Worm (Caenorhabditis elegans) whole organism, L4 larva: ENCODE results near the gene srw-77.
"Not testable (repeated sequence)": the region's sequence is repeated elsewhere in the genome, so short reads cannot be mapped to it uniquely, and the experiment has no call there.

ENCODE experiments used
- F44E2.7 ChIP-seq: fragments of 200-800 bp; sonication (Bioruptor generic); IDR thresholded peaks from 2 replicates; pipeline ENCODE4 v2.1.2; 2022; ENCODE audit warnings: missing genetic modification characterization, missing compliant biosample characterization
- R02D3.7 ChIP-seq: fragments of 150-350 bp; sonication (generic microtip); optimal IDR thresholded peaks from 3 replicates; lab custom pipeline; 2014; ENCODE audit warnings: missing biosample characterization, missing genetic modification characterization
- Y105C5A.15 ChIP-seq: fragments of 200-800 bp; sonication (Bioruptor generic); IDR thresholded peaks from 2 replicates; pipeline ENCODE4 v1.3.6; 2022; ENCODE audit warnings: missing genetic modification characterization, missing compliant biosample characterization
- ZK337.2 ChIP-seq: fragments of 200-800 bp; sonication (Bioruptor generic); IDR thresholded peaks from 2 replicates; pipeline ENCODE4 v1.3.6; 2022; ENCODE audit warnings: missing genetic modification reagents, missing genetic modification characterization, missing compliant biosample characterization
- aha-1 ChIP-seq: fragments of 150-350 bp; peaks from one replicate; lab custom pipeline; 2014; ENCODE audit warnings: missing biosample characterization, missing genetic modification characterization
- aly-2 ChIP-seq: sonication (generic microtip); optimal IDR thresholded peaks from 2 replicates; lab custom pipeline; 2018; ENCODE audit warnings: missing biosample characterization, missing genetic modification characterization
- ama-1 ChIP-seq: fragments of 150-350 bp; optimal IDR thresholded peaks from 2 replicates; lab custom pipeline; 2014; ENCODE audit warnings: inconsistent platforms, mixed read lengths
- arid-1 ChIP-seq: fragments of 200-800 bp; sonication (Bioruptor generic); conservative IDR thresholded peaks from 2 replicates; pipeline ENCODE4 v1.3.6; 2022; ENCODE audit warnings: missing genetic modification reagents, missing genetic modification characterization, missing compliant biosample characterization
- ceh-62 ChIP-seq: sonication (generic microtip); optimal IDR thresholded peaks from 2 replicates; lab custom pipeline; 2017; ENCODE audit warnings: missing biosample characterization, missing genetic modification characterization
- cey-2 ChIP-seq: sonication (generic microtip); optimal IDR thresholded peaks from 3 replicates; lab custom pipeline; 2017; ENCODE audit warnings: missing genetic modification characterization, mild to moderate bottlenecking, missing compliant biosample characterization, antibody characterized with exemption, borderline replicate concordance; ENCODE audit not compliant: insufficient read depth
- daf-12 ChIP-seq: fragments of 150-350 bp; optimal IDR thresholded peaks from 2 replicates; lab custom pipeline; 2014; ENCODE audit warnings: missing biosample characterization, missing genetic modification reagents, missing genetic modification characterization
- daf-16 ChIP-seq, 3 experiments: sonication (generic microtip); optimal IDR thresholded peaks; 2 replicates each; lab custom pipeline; 2016 to 2017; ENCODE audit warnings: missing genetic modification characterization in 3 of 3, missing genetic modification reagents in 3 of 3, mild to moderate bottlenecking in 2 of 3, missing compliant biosample characterization in 2 of 3, missing biosample characterization in 1 of 3, moderate library complexity in 1 of 3
- daf-8 ChIP-seq: fragments of 200-800 bp; sonication (Bioruptor generic); IDR thresholded peaks from 2 replicates; pipeline ENCODE4 v1.3.6; 2022; ENCODE audit warnings: missing genetic modification characterization, missing compliant biosample characterization
- dpl-1 ChIP-seq: fragments of 150-350 bp; optimal IDR thresholded peaks from 2 replicates; lab custom pipeline; 2014; ENCODE audit warnings: missing biosample characterization, missing genetic modification reagents, missing genetic modification characterization
- duxl-1 ChIP-seq: sonication (generic microtip); optimal IDR thresholded peaks from 2 replicates; lab custom pipeline; 2016; ENCODE audit warnings: mild to moderate bottlenecking, missing genetic modification characterization, moderate library complexity, missing compliant biosample characterization; ENCODE audit not compliant: poor library complexity
- dve-1 ChIP-seq: sonication (generic microtip); optimal IDR thresholded peaks from 2 replicates; lab custom pipeline; 2017; ENCODE audit warnings: antibody characterized with exemption, mild to moderate bottlenecking, missing genetic modification characterization, missing compliant biosample characterization; ENCODE audit not compliant: insufficient read depth
- egl-27 ChIP-seq: sonication (generic microtip); optimal IDR thresholded peaks from 3 replicates; lab custom pipeline; 2017; ENCODE audit warnings: missing biosample characterization, missing genetic modification reagents, missing genetic modification characterization
- egl-43 ChIP-seq: fragments of 200-800 bp; sonication (Bioruptor generic); IDR thresholded peaks from 2 replicates; pipeline ENCODE4 v1.3.6; 2022; ENCODE audit warnings: missing genetic modification reagents, missing genetic modification characterization, missing compliant biosample characterization
- fkh-10 ChIP-seq: fragments of 150-350 bp; optimal IDR thresholded peaks from 2 replicates; lab custom pipeline; 2014; ENCODE audit warnings: missing biosample characterization, missing genetic modification reagents, missing genetic modification characterization
- hif-1 ChIP-seq, 2 experiments: sonication (generic microtip); optimal IDR thresholded peaks; 2 replicates each; lab custom pipeline; 2016 to 2017; ENCODE audit warnings: missing compliant biosample characterization in 2 of 2, missing genetic modification characterization in 2 of 2, missing genetic modification reagents in 2 of 2, missing genotype in 2 of 2, mild to moderate bottlenecking in 1 of 2
- hmg-1.1 ChIP-seq: fragments of 200-800 bp; sonication (Bioruptor generic); IDR thresholded peaks from 2 replicates; pipeline ENCODE4 v1.3.6; 2022; ENCODE audit warnings: missing genetic modification reagents, missing genetic modification characterization, missing compliant biosample characterization
- lim-7 ChIP-seq: fragments of 200-800 bp; sonication (Bioruptor generic); IDR thresholded peaks from 2 replicates; pipeline ENCODE4 v1.3.6; 2022; ENCODE audit warnings: missing genetic modification characterization, missing compliant biosample characterization
- lin-13 ChIP-seq: fragments of 150-350 bp; optimal IDR thresholded peaks from 2 replicates; lab custom pipeline; 2014; ENCODE audit warnings: missing biosample characterization, missing genetic modification reagents, missing genetic modification characterization
- lin-38 ChIP-seq: fragments of 200-800 bp; sonication (Bioruptor generic); IDR thresholded peaks from 2 replicates; pipeline ENCODE4 v1.3.6; 2022; ENCODE audit warnings: missing genetic modification reagents, missing genetic modification characterization, missing compliant biosample characterization
- lir-3 ChIP-seq: sonication (generic microtip); optimal IDR thresholded peaks from 2 replicates; lab custom pipeline; 2016; ENCODE audit warnings: mild to moderate bottlenecking, missing genetic modification characterization, missing compliant biosample characterization
- lsy-2 ChIP-seq, 2 experiments: fragments of 150-350 bp in 1 of 2; sonication (generic microtip) in 1 of 2; optimal IDR thresholded peaks; 2 replicates each; lab custom pipeline; 2014 to 2017; ENCODE audit warnings: missing biosample characterization in 2 of 2, missing genetic modification characterization in 2 of 2
- madf-5 ChIP-seq, 2 experiments: fragments of 200-800 bp; sonication (Bioruptor generic); IDR thresholded peaks; 2 replicates each; pipeline ENCODE4 v1.3.6; 2022; ENCODE audit warnings: missing compliant biosample characterization in 2 of 2, missing genetic modification characterization in 2 of 2
- madf-9 ChIP-seq: fragments of 200-800 bp; sonication (Bioruptor generic); conservative IDR thresholded peaks from 2 replicates; pipeline ENCODE4 v1.3.6; 2022; ENCODE audit warnings: missing genetic modification reagents, missing genetic modification characterization, missing compliant biosample characterization
- mdt-29 ChIP-seq: fragments of 200-800 bp; sonication (Bioruptor generic); IDR thresholded peaks from 2 replicates; pipeline ENCODE4 v1.3.6; 2022; ENCODE audit warnings: missing genetic modification reagents, missing genetic modification characterization, missing compliant biosample characterization
- nhr-11 ChIP-seq: fragments of 150-350 bp; optimal IDR thresholded peaks from 2 replicates; lab custom pipeline; 2014; ENCODE audit warnings: missing biosample characterization, missing genetic modification characterization
- nhr-28 ChIP-seq: fragments of 150-350 bp; optimal IDR thresholded peaks from 2 replicates; lab custom pipeline; 2014; ENCODE audit warnings: missing biosample characterization, missing genetic modification characterization
- nhr-41 ChIP-seq: fragments of 200-800 bp; sonication (Bioruptor generic); IDR thresholded peaks from 2 replicates; pipeline ENCODE4 v1.3.6; 2022; ENCODE audit warnings: missing genetic modification reagents, missing genetic modification characterization, missing compliant biosample characterization
- nhr-48 ChIP-seq: sonication (generic microtip); optimal IDR thresholded peaks from 2 replicates; lab custom pipeline; 2016; ENCODE audit warnings: mild to moderate bottlenecking, missing genetic modification characterization, missing compliant biosample characterization
- nhr-6 ChIP-seq: fragments of 150-350 bp; optimal IDR thresholded peaks from 2 replicates; lab custom pipeline; 2014; ENCODE audit warnings: missing biosample characterization, missing genetic modification characterization
- snpc-1.2 ChIP-seq: fragments of 200-800 bp; sonication (Bioruptor generic); IDR thresholded peaks from 2 replicates; pipeline ENCODE4 v1.3.6; 2022; ENCODE audit warnings: missing genetic modification reagents, missing genetic modification characterization, missing compliant biosample characterization
- snpc-4 ChIP-seq: fragments of 150-350 bp; optimal IDR thresholded peaks from 2 replicates; lab custom pipeline; 2014; ENCODE audit warnings: missing biosample characterization, missing genetic modification characterization
- spr-1 ChIP-seq: sonication (generic microtip); optimal IDR thresholded peaks from 2 replicates; lab custom pipeline; 2016; ENCODE audit warnings: mild to moderate bottlenecking, missing genetic modification characterization, missing compliant biosample characterization
- vab-7 ChIP-seq: fragments of 200-800 bp; sonication (Bioruptor generic); IDR thresholded peaks from 2 replicates; pipeline ENCODE4 v1.3.6; 2022; ENCODE audit warnings: missing genetic modification reagents, missing genetic modification characterization, missing compliant biosample characterization
- zfp-2 ChIP-seq: sonication (generic microtip); optimal IDR thresholded peaks from 2 replicates; lab custom pipeline; 2016; ENCODE audit warnings: mild to moderate bottlenecking, missing genetic modification characterization, missing compliant biosample characterization
- zip-11 ChIP-seq: fragments of 200-800 bp; sonication (Bioruptor generic); IDR thresholded peaks from 2 replicates; pipeline ENCODE4 v1.3.6; 2022; ENCODE audit warnings: missing genetic modification characterization, missing compliant biosample characterization
- zip-2 ChIP-seq: fragments of 150-350 bp; optimal IDR thresholded peaks from 2 replicates; lab custom pipeline; 2014; ENCODE audit warnings: missing biosample characterization, missing genetic modification characterization

Gene srw-77

DNA sequence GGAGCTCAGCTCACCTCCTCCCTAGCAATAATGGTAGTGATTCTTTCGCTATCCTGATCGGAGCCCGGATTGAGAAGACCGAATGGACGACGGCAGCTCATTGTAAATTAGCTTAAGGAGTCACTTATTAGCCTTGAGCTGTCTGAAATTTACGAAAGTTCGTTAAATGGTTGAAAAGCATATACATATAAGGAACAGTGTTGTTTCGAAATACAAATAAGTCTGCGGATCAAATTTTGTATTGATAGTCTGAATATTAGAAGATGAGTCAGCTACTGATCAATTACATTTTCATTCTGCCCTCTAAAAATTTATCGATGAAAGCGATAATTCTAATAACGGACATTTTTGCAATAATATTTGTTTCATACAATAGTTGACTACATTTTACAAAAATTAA is 23.2 kb upstream of the srw-77 start, which contains the start of gene F14F8.14:
Gene F14F8.14 (minus strand): TSS at position 101 of the 400 bp plus-strand sequence.
- TF ChIP-seq zip-2 (tag; lab: Kevin White, UChicago): no peak
- TF ChIP-seq daf-12 (tag; lab: Kevin White, UChicago): no peak
- TF ChIP-seq dpl-1: no peak
- no peak for TF ChIP-seq nhr-28 (tag; lab: Kevin White, UChicago)
- TF ChIP-seq snpc-4: no peak
- TF ChIP-seq ama-1 (lab: Kevin White, UChicago): no peak
- TF ChIP-seq duxl-1 (tag; lab: Kevin White, UChicago): no peak
- TF ChIP-seq R02D3.7 (tag; lab: Kevin White, UChicago): no peak
- no peak for TF ChIP-seq vab-7 (GFP tag; lab: Robert Waterston, UW)
- TF ChIP-seq, all 104 proteins: peak for 0

DNA sequence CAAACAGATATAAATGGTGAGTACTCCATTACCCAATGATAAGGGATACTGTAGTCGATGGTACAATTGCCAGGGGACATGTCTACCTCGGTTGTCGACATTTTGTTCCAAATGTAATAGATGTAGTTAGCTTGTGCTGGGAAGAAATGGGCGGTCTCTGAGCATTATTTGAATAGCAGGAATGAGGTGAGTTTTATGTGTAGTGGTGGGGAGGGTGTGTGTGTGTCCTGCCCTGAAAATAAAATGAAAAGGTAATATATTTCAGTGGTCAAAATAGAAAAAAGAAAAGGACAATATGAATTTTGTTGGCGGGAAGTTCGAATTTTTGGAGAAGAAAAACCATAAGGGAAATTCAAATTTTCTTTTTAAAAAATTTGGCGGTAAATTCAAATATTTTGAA is 17.4 kb upstream of the srw-77 start, which contains the start of gene Y70C5B.2:
Gene Y70C5B.2 (minus strand): TSS at position 101 of the 400 bp plus-strand sequence.
- TF ChIP-seq nhr-48 (tag; lab: Kevin White, UChicago); nhr-6 (tag; lab: Kevin White, UChicago); nhr-41 (GFP tag; lab: Robert Waterston, UW): not testable (repeated sequence)

DNA sequence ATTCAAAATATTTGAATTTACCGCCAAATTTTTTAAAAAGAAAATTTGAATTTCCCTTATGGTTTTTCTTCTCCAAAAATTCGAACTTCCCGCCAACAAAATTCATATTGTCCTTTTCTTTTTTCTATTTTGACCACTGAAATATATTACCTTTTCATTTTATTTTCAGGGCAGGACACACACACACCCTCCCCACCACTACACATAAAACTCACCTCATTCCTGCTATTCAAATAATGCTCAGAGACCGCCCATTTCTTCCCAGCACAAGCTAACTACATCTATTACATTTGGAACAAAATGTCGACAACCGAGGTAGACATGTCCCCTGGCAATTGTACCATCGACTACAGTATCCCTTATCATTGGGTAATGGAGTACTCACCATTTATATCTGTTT is 10.8 kb upstream of the srw-77 start, which contains the start of gene W06G6.15:
Gene W06G6.15 (plus strand): TSS at position 301 of the 400 bp plus-strand sequence.
- not testable (repeated sequence) for TF ChIP-seq lir-3 (tag; lab: Kevin White, UChicago); hif-1 (tag; optimal IDR thresholded peaks at IDR 0.05; lab: Kevin White, UChicago); zfp-2 (tag; lab: Kevin White, UChicago)

DNA sequence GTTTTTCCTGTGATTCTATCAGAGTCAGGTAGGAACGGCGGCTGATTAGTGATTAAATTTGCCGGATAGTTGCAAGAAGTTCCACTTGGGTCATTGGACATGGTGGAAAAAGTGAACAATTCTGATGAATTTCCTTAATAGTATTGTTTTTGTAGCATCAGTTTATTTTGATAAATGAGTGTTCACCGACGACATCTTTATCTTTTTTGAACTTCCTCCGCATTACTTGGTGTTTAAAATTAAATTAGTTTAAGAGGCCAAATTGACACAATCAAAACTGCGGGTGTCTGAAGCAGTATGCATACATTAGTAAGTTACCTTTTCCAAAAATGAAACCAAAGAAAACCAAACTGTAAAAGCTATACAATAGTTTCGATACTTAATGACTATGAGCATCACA is 5.7 kb upstream of the srw-77 start, which contains the start of gene W06G6.11:
Gene W06G6.11 (minus strand): TSS at position 101 of the 400 bp plus-strand sequence.
- not testable (repeated sequence) for TF ChIP-seq fkh-10 (GFP tag; lab: Kevin White, UChicago); lsy-2 (tag; optimal IDR thresholded peaks at IDR 0.05; lab: Kevin White, UChicago); aly-2 (tag; lab: Kevin White, UChicago)

DNA sequence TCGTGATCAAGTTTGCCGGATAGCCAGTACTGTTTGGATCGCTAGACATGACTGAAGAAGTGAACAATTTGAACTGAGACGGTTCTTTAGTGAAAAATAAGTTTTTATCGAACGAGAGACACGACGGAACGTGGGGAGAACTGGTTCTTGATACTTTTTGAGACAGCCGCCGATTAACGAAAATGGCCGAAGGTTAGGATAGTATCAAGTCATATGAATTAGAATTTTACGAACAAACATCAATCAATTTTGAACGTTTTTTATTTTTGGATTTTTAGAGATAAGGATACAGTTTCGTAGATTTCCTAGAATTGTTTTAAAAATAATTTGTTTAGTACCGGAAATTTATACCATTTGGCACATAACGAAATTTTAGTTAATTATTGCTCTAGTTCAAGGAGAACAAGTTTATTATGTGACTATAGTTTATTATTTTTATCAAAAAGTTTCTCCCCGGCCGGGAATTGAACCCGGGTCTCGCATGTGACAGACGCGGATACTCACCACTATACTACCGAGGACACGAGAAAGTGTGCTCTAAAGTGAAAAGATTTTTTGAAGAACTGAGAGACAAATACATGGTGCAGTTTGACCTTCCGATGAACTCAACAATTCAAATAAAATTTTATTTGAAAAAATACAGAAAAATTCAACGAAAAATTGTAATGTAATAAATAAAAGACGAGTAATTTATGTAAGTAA is 5.0 kb upstream of the srw-77 start, which contains the start of gene W06G6.20:
Gene W06G6.20 (minus strand): TSS at position 51 of the 702 bp plus-strand sequence.
- TF ChIP-seq ceh-62 (tag; lab: Kevin White, UChicago): no peak
- 0 out of 2 replicates have a peak, but pooled peaks have one; percentile 16 for TF ChIP-seq mdt-29 (GFP tag; lab: Robert Waterston, UW)
- no peak for TF ChIP-seq zip-11 (GFP tag; lab: Robert Waterston, UW)
- no peak for TF ChIP-seq F44E2.7 (GFP tag; lab: Robert Waterston, UW)
- no peak for TF ChIP-seq egl-27
- TF ChIP-seq lim-7 (GFP tag; lab: Robert Waterston, UW): peak; percentile 72
- TF ChIP-seq aha-1 (tag; lab: Kevin White, UChicago): no peak
- peak in 1 of 2 experiments; percentile 63 for TF ChIP-seq daf-16 (GFP tag; optimal IDR thresholded peaks at IDR 0.05; lab: Kevin White, UChicago)
- TF ChIP-seq daf-16 (tag; optimal IDR thresholded peaks at IDR 0.05; lab: Kevin White, UChicago): peak; percentile 31
- TF ChIP-seq spr-1: no peak
- no peak for TF ChIP-seq nhr-11 (tag; lab: Kevin White, UChicago)
- 0 out of 4 replicates have a peak, but pooled peaks have one; percentile 7 to 9 for TF ChIP-seq madf-5 (GFP tag; IDR thresholded peaks at IDR 0.05; lab: Robert Waterston, UW)
- peak; percentile 11 for TF ChIP-seq dve-1 (tag; lab: Kevin White, UChicago)
- TF ChIP-seq lin-13: no peak
- peak; percentile 49; the same call in 1 of the 2 replicates for TF ChIP-seq arid-1 (GFP tag; lab: Robert Waterston, UW)
- TF ChIP-seq duxl-1 (tag; lab: Kevin White, UChicago): peak; percentile 40
- TF ChIP-seq Y105C5A.15: no peak
- no peak for TF ChIP-seq daf-8 (GFP tag; lab: Robert Waterston, UW)
- peak; percentile 62 for TF ChIP-seq snpc-1.2
- no peak for TF ChIP-seq cey-2 (tag; lab: Kevin White, UChicago)
- TF ChIP-seq lin-38: peak; percentile 54
- 0 out of 2 replicates have a peak, but pooled peaks have one; percentile 40 for TF ChIP-seq ZK337.2
- 0 out of 2 replicates have a peak, but pooled peaks have one; percentile 23 for TF ChIP-seq egl-43 (GFP tag; lab: Robert Waterston, UW)
- 0 out of 2 replicates have a peak, but pooled peaks have one; percentile 32 for TF ChIP-seq madf-9 (GFP tag; lab: Robert Waterston, UW)
- TF ChIP-seq hmg-1.1 (GFP tag; lab: Robert Waterston, UW): no peak
